Fruit fly (Drosophila melanogaster) whole organism, embryonic: ENCODE results near the gene CG42592.

Experiments used
- B-H1 ChIP-seq: fragments of 200-800 bp; sonication (Bioruptor generic); IDR thresholded peaks from 3 replicates; pipeline ENCODE4 v1.3.6; 2022; ENCODE audit warnings: missing biosample characterization, missing genetic modification characterization
- BEAF-32 ChIP-seq: fragments of 200-800 bp; sonication (Bioruptor generic); optimal IDR thresholded peaks from 3 replicates; lab custom pipeline; 2017; ENCODE audit warnings: missing biosample characterization, missing genetic modification characterization, mild to moderate bottlenecking, moderate library complexity, missing genetic modification reagents
- CG1024 ChIP-seq: fragments of 200-800 bp; sonication (Bioruptor generic); IDR thresholded peaks from 2 replicates; pipeline ENCODE4 v1.3.6; 2022; ENCODE audit warnings: missing biosample characterization, missing genetic modification characterization
- CG10543 ChIP-seq: fragments of 200-800 bp; sonication (Bioruptor generic); optimal IDR thresholded peaks from 3 replicates; lab custom pipeline; 2017; ENCODE audit warnings: missing biosample characterization, mild to moderate bottlenecking, missing genetic modification characterization, moderate library complexity
- CG10565 ChIP-seq: fragments of 200-800 bp; sonication (Bioruptor generic); optimal IDR thresholded peaks from 3 replicates; lab custom pipeline; 2016; ENCODE audit warnings: missing biosample characterization, mild to moderate bottlenecking, missing genetic modification characterization
- CG10654 ChIP-seq: fragments of 200-800 bp; sonication (Bioruptor generic); optimal IDR thresholded peaks from 2 replicates; lab custom pipeline; 2016; ENCODE audit warnings: missing biosample characterization, missing genetic modification characterization
- CG11456 ChIP-seq: fragments of 200-800 bp; sonication (Bioruptor generic); IDR thresholded peaks from 3 replicates; pipeline ENCODE4 v1.3.6; 2022; ENCODE audit warnings: missing biosample characterization, missing genetic modification characterization
- CG12236 ChIP-seq: fragments of 200-800 bp; sonication (Bioruptor generic); optimal IDR thresholded peaks from 2 replicates; lab custom pipeline; 2016; ENCODE audit warnings: missing biosample characterization, missing genetic modification characterization
- CG12659 ChIP-seq: fragments of 200-800 bp; sonication (Bioruptor generic); optimal IDR thresholded peaks from 3 replicates; lab custom pipeline; 2017; ENCODE audit warnings: mild to moderate bottlenecking, missing biosample characterization, missing genetic modification reagents, missing genetic modification characterization
- CG12744 ChIP-seq: fragments of 200-800 bp; sonication (Bioruptor generic); optimal IDR thresholded peaks from 2 replicates; lab custom pipeline; 2016; ENCODE audit warnings: missing biosample characterization, missing genetic modification characterization
- CG13624 ChIP-seq: fragments of 200-800 bp; sonication (Bioruptor generic); optimal IDR thresholded peaks from 2 replicates; lab custom pipeline; 2016; ENCODE audit warnings: missing biosample characterization, missing genetic modification characterization
- CG13894 ChIP-seq: fragments of 200-800 bp; sonication (Bioruptor generic); optimal IDR thresholded peaks from 3 replicates; lab custom pipeline; 2018; ENCODE audit warnings: missing biosample characterization, mild to moderate bottlenecking, missing genetic modification characterization, moderate library complexity
- CG1603 ChIP-seq: fragments of 200-800 bp; sonication (Bioruptor generic); optimal IDR thresholded peaks from 2 replicates; lab custom pipeline; 2019; ENCODE audit warnings: missing biosample characterization, mild to moderate bottlenecking, missing genetic modification characterization, moderate library complexity
- CG16863 ChIP-seq: fragments of 200-800 bp; sonication (Bioruptor generic); optimal IDR thresholded peaks from 3 replicates; lab custom pipeline; 2016; ENCODE audit warnings: missing biosample characterization, missing genetic modification characterization
- CG17328 ChIP-seq: fragments of 200-800 bp; sonication (Bioruptor generic); IDR thresholded peaks from 2 replicates; pipeline ENCODE4 v1.3.6; 2022; ENCODE audit warnings: missing biosample characterization, missing genetic modification characterization
- CG17802 ChIP-seq: fragments of 200-800 bp; sonication (Bioruptor generic); optimal IDR thresholded peaks from 2 replicates; lab custom pipeline; 2018; ENCODE audit warnings: missing biosample characterization, mild to moderate bottlenecking, missing genetic modification characterization, moderate library complexity
- CG17912 ChIP-seq: fragments of 200-800 bp; sonication (Bioruptor generic); optimal IDR thresholded peaks from 2 replicates; lab custom pipeline; 2018; ENCODE audit warnings: missing biosample characterization, mild to moderate bottlenecking, missing genetic modification characterization
- CG18011 ChIP-seq: fragments of 200-800 bp; sonication (Bioruptor generic); optimal IDR thresholded peaks from 2 replicates; lab custom pipeline; 2017; ENCODE audit warnings: missing biosample characterization, missing genetic modification characterization, mild to moderate bottlenecking, moderate library complexity, missing genotype
- CG1832 ChIP-seq: fragments of 200-800 bp; sonication (Bioruptor generic); optimal IDR thresholded peaks from 2 replicates; lab custom pipeline; 2017; ENCODE audit warnings: missing biosample characterization, mild to moderate bottlenecking, missing genetic modification characterization, inconsistent platforms
- CG2199 ChIP-seq: fragments of 200-800 bp; sonication (Bioruptor generic); IDR thresholded peaks from 3 replicates; pipeline ENCODE4 v1.3.6; 2022; ENCODE audit warnings: missing biosample characterization, missing genetic modification characterization
- CG2712 ChIP-seq: fragments of 200-800 bp; optimal IDR thresholded peaks from 3 replicates; lab custom pipeline; 2019; ENCODE audit warnings: missing biosample characterization, mild to moderate bottlenecking, missing genetic modification characterization, moderate library complexity
- CG2875 ChIP-seq: fragments of 200-800 bp; sonication (Bioruptor generic); optimal IDR thresholded peaks from 2 replicates; lab custom pipeline; 2017; ENCODE audit warnings: missing biosample characterization, mild to moderate bottlenecking, missing genetic modification characterization, missing genetic modification reagents
- CG3995 ChIP-seq: fragments of 200-800 bp; sonication (Bioruptor generic); optimal IDR thresholded peaks from 3 replicates; lab custom pipeline; 2016; ENCODE audit warnings: missing biosample characterization, missing genetic modification characterization
- CG4282 ChIP-seq: fragments of 200-800 bp; sonication (Bioruptor generic); optimal IDR thresholded peaks from 2 replicates; lab custom pipeline; 2016; ENCODE audit warnings: missing biosample characterization, missing genetic modification characterization
- Chrac-16 ChIP-seq: fragments of 200-800 bp; sonication (Bioruptor generic); optimal IDR thresholded peaks from 3 replicates; lab custom pipeline; 2016; ENCODE audit warnings: missing biosample characterization, missing genetic modification characterization
- CoRest ChIP-seq: fragments of 200-800 bp; sonication (Bioruptor generic); optimal IDR thresholded peaks from 3 replicates; lab custom pipeline; 2018; ENCODE audit warnings: missing biosample characterization, mild to moderate bottlenecking, missing genetic modification characterization, moderate library complexity
- Drgx ChIP-seq: fragments of 200-800 bp; sonication (Bioruptor generic); IDR thresholded peaks from 2 replicates; pipeline ENCODE4 v1.3.6; 2022; ENCODE audit warnings: missing biosample characterization, missing genetic modification characterization
- E2f2 ChIP-seq: fragments of 200-800 bp; sonication (Bioruptor generic); IDR thresholded peaks from 2 replicates; pipeline ENCODE4 v1.3.6; 2022; ENCODE audit warnings: missing biosample characterization, missing genetic modification characterization
- Ets97D ChIP-seq: fragments of 200-800 bp; sonication (Bioruptor generic); optimal IDR thresholded peaks from 3 replicates; lab custom pipeline; 2016; ENCODE audit warnings: missing biosample characterization, missing genetic modification characterization
- Fer3 ChIP-seq: fragments of 200-800 bp; sonication (Bioruptor generic); optimal IDR thresholded peaks from 2 replicates; lab custom pipeline; 2018; ENCODE audit warnings: missing biosample characterization, mild to moderate bottlenecking, missing genetic modification characterization, moderate library complexity
- Gsc ChIP-seq: fragments of 200-800 bp; sonication (Bioruptor generic); IDR thresholded peaks from 2 replicates; pipeline ENCODE4 v1.3.6; 2022; ENCODE audit warnings: missing biosample characterization, missing genetic modification characterization
- HHEX ChIP-seq: fragments of 200-800 bp; sonication (Bioruptor generic); optimal IDR thresholded peaks from 3 replicates; lab custom pipeline; 2017; ENCODE audit warnings: missing biosample characterization, mild to moderate bottlenecking, missing genetic modification characterization, missing genetic modification reagents
- Hand ChIP-seq: fragments of 200-800 bp; sonication (Bioruptor generic); optimal IDR thresholded peaks from 2 replicates; lab custom pipeline; 2017; ENCODE audit warnings: mild to moderate bottlenecking, missing biosample characterization, missing genetic modification reagents, missing genetic modification characterization
- Kr ChIP-seq: fragments of 200-800 bp; sonication (Bioruptor generic); optimal IDR thresholded peaks from 2 replicates; lab custom pipeline; 2017; ENCODE audit warnings: missing biosample characterization, mild to moderate bottlenecking, missing genetic modification characterization
- YL-1 ChIP-seq: fragments of 200-800 bp; sonication (Bioruptor generic); optimal IDR thresholded peaks from 3 replicates; lab custom pipeline; 2017; ENCODE audit warnings: missing biosample characterization, mild to moderate bottlenecking, missing genetic modification characterization
- ab ChIP-seq: fragments of 200-800 bp; sonication (Bioruptor generic); optimal IDR thresholded peaks from 2 replicates; lab custom pipeline; 2016; ENCODE audit warnings: missing biosample characterization, missing genetic modification characterization
- amos ChIP-seq: fragments of 200-800 bp; sonication (Bioruptor generic); IDR thresholded peaks from 2 replicates; pipeline ENCODE4 v1.3.6; 2022; ENCODE audit warnings: missing biosample characterization, missing genetic modification characterization; ENCODE audit not compliant: partially characterized antibody
- ase ChIP-seq: fragments of 200-800 bp; sonication (Bioruptor generic); IDR thresholded peaks from 3 replicates; pipeline ENCODE4 v1.3.6; 2022; ENCODE audit warnings: missing biosample characterization, missing genetic modification characterization
- bbx ChIP-seq: fragments of 200-800 bp; sonication (Bioruptor generic); IDR thresholded peaks from 2 replicates; pipeline ENCODE4 v1.3.6; 2022; ENCODE audit warnings: missing biosample characterization, missing genetic modification characterization; ENCODE audit not compliant: partially characterized antibody
- btn ChIP-seq: fragments of 200-800 bp; sonication (Bioruptor generic); optimal IDR thresholded peaks from 2 replicates; lab custom pipeline; 2016; ENCODE audit warnings: missing biosample characterization, missing genetic modification characterization
- dmrt99B ChIP-seq: fragments of 200-800 bp; sonication (Bioruptor generic); optimal IDR thresholded peaks from 2 replicates; lab custom pipeline; 2018; ENCODE audit warnings: missing biosample characterization, mild to moderate bottlenecking, missing genetic modification characterization, moderate library complexity
- dysf ChIP-seq: fragments of 200-800 bp; sonication (Bioruptor generic); IDR thresholded peaks from 3 replicates; pipeline ENCODE4 v1.3.6; 2022; ENCODE audit warnings: missing biosample characterization, missing genetic modification characterization
- eve ChIP-seq, 2 experiments: fragments of >200 bp; optimal IDR thresholded peaks; 2 replicates each; lab custom pipeline; 2017; ENCODE audit warnings: missing biosample characterization in 2 of 2, missing genetic modification characterization in 2 of 2
- lab ChIP-seq: fragments of 200-800 bp; sonication (Bioruptor generic); optimal IDR thresholded peaks from 3 replicates; lab custom pipeline; 2017; ENCODE audit warnings: missing biosample characterization, missing genetic modification characterization, mild to moderate bottlenecking, moderate library complexity, missing genetic modification reagents
- mld ChIP-seq: fragments of 200-800 bp; sonication (Bioruptor generic); IDR thresholded peaks from 3 replicates; pipeline ENCODE4 v1.3.6; 2022; ENCODE audit warnings: missing biosample characterization, missing genetic modification characterization; ENCODE audit not compliant: partially characterized antibody
- nerfin-1 ChIP-seq: fragments of 200-800 bp; sonication (Bioruptor generic); optimal IDR thresholded peaks from 3 replicates; lab custom pipeline; 2019; ENCODE audit warnings: missing biosample characterization, mild to moderate bottlenecking, missing genetic modification characterization, moderate library complexity
- pzg ChIP-seq: fragments of 200-800 bp; sonication (Bioruptor generic); optimal IDR thresholded peaks from 3 replicates; lab custom pipeline; 2018; ENCODE audit warnings: missing biosample characterization, mild to moderate bottlenecking, missing genetic modification characterization, moderate library complexity
- slp2 ChIP-seq: fragments of 200-800 bp; sonication (Bioruptor generic); optimal IDR thresholded peaks from 2 replicates; lab custom pipeline; 2016; ENCODE audit warnings: missing biosample characterization, missing genetic modification characterization
- stc ChIP-seq: fragments of 200-800 bp; sonication (Bioruptor generic); IDR thresholded peaks from 2 replicates; pipeline ENCODE4 v1.3.6; 2022; ENCODE audit warnings: missing biosample characterization, missing genetic modification characterization
- tx ChIP-seq: fragments of 200-800 bp; sonication (Bioruptor generic); optimal IDR thresholded peaks from 2 replicates; lab custom pipeline; 2016; ENCODE audit warnings: missing biosample characterization, missing genetic modification characterization
- zfh2 ChIP-seq: fragments of 200-800 bp; sonication (Bioruptor generic); optimal IDR thresholded peaks from 2 replicates; lab custom pipeline; 2016; ENCODE audit warnings: missing biosample characterization, missing genetic modification characterization

The CG42592 gene

dm6 chr3R:29858806-29859205, 22.7 kb upstream of the CG42592 start, which contains the start of gene CG7824 (continued):
- TF ChIP-seq zfh2 (GFP tag; lab: Kevin White, UChicago) (no peak), ase (GFP tag; lab: Robert Waterston, UW) (no peak), CoRest (peak; percentile 19), tx (no peak), B-H1 (no peak), CG4282 (GFP tag; lab: Kevin White, UChicago) (no peak), dysf (GFP tag; lab: Robert Waterston, UW) (no peak), ab (no peak), CG13624 (GFP tag; lab: Kevin White, UChicago) (peak; percentile 75), Ets97D (GFP tag; lab: Kevin White, UChicago) (peak; percentile 45), CG10543 (GFP tag; lab: Kevin White, UChicago) (no peak), CG2875 (no peak), stc (GFP tag; lab: Robert Waterston, UW) (no peak), Hand (no peak), CG2712 (tag; lab: Kevin White, UChicago) (no peak), nerfin-1 (tag; lab: Kevin White, UChicago) (peak; percentile 12), CG3995 (GFP tag; lab: Kevin White, UChicago) (no peak), CG10565 (GFP tag; lab: Kevin White, UChicago) (no peak), CG1832 (GFP tag; lab: Kevin White, UChicago) (no peak), CG13894 (tag; lab: Kevin White, UChicago) (no peak), CG17328 (GFP tag; lab: Robert Waterston, UW) (no peak), CG18011 (no peak), Gsc (GFP tag; lab: Robert Waterston, UW) (no peak), mld (GFP tag; lab: Robert Waterston, UW) (no peak), CG1024 (GFP tag; lab: Robert Waterston, UW) (no peak), eve (GFP tag; optimal IDR thresholded peaks at IDR 0.05; lab: Kevin White, UChicago) (no peak), bbx (GFP tag; lab: Robert Waterston, UW) (no peak), amos (peak; percentile 24; the same call in 1 of the 2 replicates), Kr (GFP tag; lab: Kevin White, UChicago) (no peak), lab (GFP tag; lab: Kevin White, UChicago) (no peak), CG17912 (GFP tag; lab: Kevin White, UChicago) (no peak), CG1603 (peak; percentile 72), E2f2 (GFP tag; lab: Robert Waterston, UW) (peak; percentile 88), Fer3 (tag; lab: Kevin White, UChicago) (no peak), pzg (peak; percentile 74), HHEX (GFP tag; lab: Kevin White, UChicago) (no peak), btn (no peak), CG12744 (GFP tag; lab: Kevin White, UChicago) (no peak), CG11456 (GFP tag; lab: Robert Waterston, UW) (no peak), CG12659 (peak; percentile 36), dmrt99B (tag; lab: Kevin White, UChicago) (no peak), Drgx (no peak), YL-1 (no peak), CG2199 (no peak), CG17802 (no peak), CG12236 (GFP tag; lab: Kevin White, UChicago) (no peak), slp2 (GFP tag; lab: Kevin White, UChicago) (no peak), CG16863 (GFP tag; lab: Kevin White, UChicago) (no peak), CG10654 (GFP tag; lab: Kevin White, UChicago) (no peak), Chrac-16 (GFP tag; lab: Kevin White, UChicago) (no peak), BEAF-32 (GFP tag; lab: Kevin White, UChicago) (peak; percentile 33)
